Fruit fly (Drosophila melanogaster): ENCODE measurements around the gene Mhcl.

Gene Mhcl

dm6 chr3R:16051329-16051679, 47.3 kb downstream of the Mhcl start (continued):
- TF ChIP-seq CG9609 (GFP tag; optimal IDR thresholded peaks at IDR 0.05) (no peak), Nf-YB (GFP tag; optimal IDR thresholded peaks at IDR 0.05) (no peak), hth (optimal IDR thresholded peaks at IDR 0.05) (no peak), CG32532 (GFP tag; IDR thresholded peaks at IDR 0.05) (peak; percentile 13; the same call in 1 of the 2 replicates), dimm (GFP tag; IDR thresholded peaks at IDR 0.05) (no peak), CG2202 (tag; optimal IDR thresholded peaks at IDR 0.05) (no peak), CG4820 (GFP tag; optimal IDR thresholded peaks at IDR 0.05) (no peak), eyg (GFP tag; optimal IDR thresholded peaks at IDR 0.05) (no peak), jigr1 (GFP tag; IDR thresholded peaks at IDR 0.05) (no peak), CG16815 (GFP tag; optimal IDR thresholded peaks at IDR 0.05) (no peak), CG3163 (GFP tag; optimal IDR thresholded peaks at IDR 0.05) (peak; percentile 75), repo (GFP tag; optimal IDR thresholded peaks at IDR 0.05) (peak; percentile 32), corto (GFP tag; optimal IDR thresholded peaks at IDR 0.05) (no peak), CG13287 (GFP tag; IDR thresholded peaks at IDR 0.05; ENCODE audit: partially characterized antibody) (peak; percentile 20; the same call in 1 of the 2 replicates), z (GFP tag; IDR thresholded peaks at IDR 0.05) (no peak), CG17186 (GFP tag; optimal IDR thresholded peaks at IDR 0.05) (no peak), sug (tag; optimal IDR thresholded peaks at IDR 0.05) (no peak), Trl (optimal IDR thresholded peaks at IDR 0.05) (peak; percentile 69 to 70), Trl (GFP tag; optimal IDR thresholded peaks at IDR 0.05) (no peak), CG10462 (GFP tag; optimal IDR thresholded peaks at IDR 0.05) (no peak), sisA (GFP tag; IDR thresholded peaks at IDR 0.05) (peak; percentile 28; the same call in 1 of the 2 replicates), Rfx (GFP tag; IDR thresholded peaks at IDR 0.05) (peak; percentile 31; the same call in 1 of the 2 replicates), Dip3 (GFP tag; optimal IDR thresholded peaks at IDR 0.05) (no peak), CG1603 (tag; optimal IDR thresholded peaks at IDR 0.05) (no peak), CG7556 (GFP tag; optimal IDR thresholded peaks at IDR 0.05) (no peak), CG11695 (GFP tag; IDR thresholded peaks at IDR 0.05) (0 out of 3 replicates have a peak, but pooled peaks have one; percentile 37), Drgx (GFP tag; IDR thresholded peaks at IDR 0.05) (peak; percentile 65), CG7357 (GFP tag; IDR thresholded peaks at IDR 0.05) (no peak), CG33213 (GFP tag; optimal IDR thresholded peaks at IDR 0.05) (no peak), ap (GFP tag; IDR thresholded peaks at IDR 0.05) (no peak), tgo (GFP tag; IDR thresholded peaks at IDR 0.05) (peak; percentile 13; the same call in 1 of the 3 replicates), abd-A (tag; optimal IDR thresholded peaks at IDR 0.05) (no peak), CG12104 (GFP tag; optimal IDR thresholded peaks at IDR 0.05) (no peak), CG31224 (GFP tag; IDR thresholded peaks at IDR 0.05) (0 out of 2 replicates have a peak, but pooled peaks have one; percentile 10), tin (GFP tag; optimal IDR thresholded peaks at IDR 0.05) (no peak), vfl (GFP tag; optimal IDR thresholded peaks at IDR 0.05) (no peak), cad (GFP tag; optimal IDR thresholded peaks at IDR 0.05) (no peak), CG8388 (GFP tag; optimal IDR thresholded peaks at IDR 0.05) (no peak), ewg (GFP tag; optimal IDR thresholded peaks at IDR 0.05) (no peak), vvl (GFP tag; IDR thresholded peaks at IDR 0.05) (peak; percentile 50; the same call in 1 of the 2 replicates), ci (GFP tag; IDR thresholded peaks at IDR 0.05) (0 out of 3 replicates have a peak, but pooled peaks have one; percentile 34), shn (GFP tag; optimal IDR thresholded peaks at IDR 0.05) (peak; percentile 3), tio (GFP tag; optimal IDR thresholded peaks at IDR 0.05) (no peak), CG6272 (GFP tag; IDR thresholded peaks at IDR 0.05) (no peak), NfI (GFP tag; optimal IDR thresholded peaks at IDR 0.05) (peak; percentile 2), sob (GFP tag; IDR thresholded peaks at IDR 0.05) (no peak), Chrac-16 (GFP tag; optimal IDR thresholded peaks at IDR 0.05) (peak; percentile 17), CTCF (GFP tag; optimal IDR thresholded peaks at IDR 0.05) (no peak), CG6689 (GFP tag; IDR thresholded peaks at IDR 0.05) (0 out of 2 replicates have a peak, but pooled peaks have one; percentile 7), crc (GFP tag; optimal IDR thresholded peaks at IDR 0.05) (no peak), ind (GFP tag; optimal IDR thresholded peaks at IDR 0.05) (peak; percentile 6), kni (GFP tag; optimal IDR thresholded peaks at IDR 0.05) (peak; percentile 4), D19A (tag; optimal IDR thresholded peaks at IDR 0.05) (peak; percentile 99), danr (GFP tag; IDR thresholded peaks at IDR 0.05) (no peak)
